Fruit fly (Drosophila melanogaster) whole organism, prepupa: ENCODE results near the gene EMC4.

Source experiments
- Blimp-1 ChIP-seq: fragments of 200-800 bp; sonication (Bioruptor generic); optimal IDR thresholded peaks from 3 replicates; lab custom pipeline; 2017; ENCODE audit warnings: missing biosample characterization, missing genetic modification characterization, mild to moderate bottlenecking, moderate library complexity, missing genetic modification reagents
- CG10631 ChIP-seq: fragments of 200-800 bp; sonication (Bioruptor generic); optimal IDR thresholded peaks from 2 replicates; lab custom pipeline; 2016; ENCODE audit warnings: missing biosample characterization, missing genetic modification characterization
- CG10669 ChIP-seq: fragments of 200-800 bp; sonication (Bioruptor generic); optimal IDR thresholded peaks from 3 replicates; lab custom pipeline; 2018; ENCODE audit warnings: missing biosample characterization, mild to moderate bottlenecking, missing genetic modification characterization, moderate library complexity
- CG11294 ChIP-seq: fragments of 200-800 bp; sonication (Bioruptor generic); IDR thresholded peaks from 2 replicates; pipeline ENCODE4 v1.3.6; 2022; ENCODE audit warnings: missing biosample characterization, missing genetic modification characterization
- CG11762 ChIP-seq: fragments of 200-800 bp; sonication (Bioruptor generic); optimal IDR thresholded peaks from 3 replicates; lab custom pipeline; 2016; ENCODE audit warnings: missing biosample characterization, missing genetic modification characterization; ENCODE audit not compliant: insufficient read depth
- CG15336 ChIP-seq: fragments of 200-800 bp; sonication (Bioruptor generic); IDR thresholded peaks from 2 replicates; pipeline ENCODE4 v1.3.6; 2022; ENCODE audit warnings: missing biosample characterization, missing genetic modification characterization
- CG3032 ChIP-seq: fragments of 200-800 bp; optimal IDR thresholded peaks from 2 replicates; lab custom pipeline; 2019; ENCODE audit warnings: missing biosample characterization, mild to moderate bottlenecking, missing genetic modification characterization, moderate library complexity
- CG31627 ChIP-seq: fragments of 200-800 bp; sonication (Bioruptor generic); optimal IDR thresholded peaks from 3 replicates; lab custom pipeline; 2016; ENCODE audit warnings: missing biosample characterization, missing genetic modification characterization
- CG3919 ChIP-seq: fragments of 200-800 bp; sonication (Bioruptor generic); optimal IDR thresholded peaks from 3 replicates; lab custom pipeline; 2016; ENCODE audit warnings: missing biosample characterization, missing genetic modification characterization
- CG6163 ChIP-seq: fragments of 200-800 bp; sonication (Bioruptor generic); IDR thresholded peaks from 3 replicates; pipeline ENCODE4 v1.3.6; 2022; ENCODE audit warnings: missing biosample characterization, missing genetic modification characterization
- CG6276 ChIP-seq: fragments of 200-800 bp; sonication (Bioruptor generic); optimal IDR thresholded peaks from 2 replicates; lab custom pipeline; 2017; ENCODE audit warnings: missing biosample characterization, mild to moderate bottlenecking, missing genetic modification characterization
- CG6808 ChIP-seq: fragments of 200-800 bp; sonication (Bioruptor generic); optimal IDR thresholded peaks from 3 replicates; lab custom pipeline; 2017; ENCODE audit warnings: missing biosample characterization, missing genetic modification characterization, mild to moderate bottlenecking, moderate library complexity, missing genetic modification reagents
- CG6854 ChIP-seq: fragments of 200-800 bp; sonication (Bioruptor generic); optimal IDR thresholded peaks from 2 replicates; lab custom pipeline; 2017; ENCODE audit warnings: missing biosample characterization, mild to moderate bottlenecking, missing genetic modification characterization
- CG9139 ChIP-seq: fragments of 200-800 bp; sonication (Bioruptor generic); optimal IDR thresholded peaks from 3 replicates; lab custom pipeline; 2017; ENCODE audit warnings: missing biosample characterization, mild to moderate bottlenecking, missing genetic modification characterization
- Eip78C ChIP-seq: fragments of 200-800 bp; sonication (Bioruptor generic); peaks from one replicate; lab custom pipeline; 2016; ENCODE audit warnings: missing biosample characterization, missing genetic modification characterization
- Ets21C ChIP-seq: fragments of 200-800 bp; sonication (Bioruptor generic); optimal IDR thresholded peaks from 3 replicates; lab custom pipeline; 2016; ENCODE audit warnings: missing biosample characterization, missing genetic modification characterization
- Ets96B ChIP-seq: fragments of 200-800 bp; optimal IDR thresholded peaks from 2 replicates; lab custom pipeline; 2019; ENCODE audit warnings: missing biosample characterization, mild to moderate bottlenecking, missing genetic modification characterization, moderate library complexity
- Gug ChIP-seq: fragments of 200-800 bp; sonication (Bioruptor generic); IDR thresholded peaks from 2 replicates; pipeline ENCODE4 v1.3.6; 2022; ENCODE audit warnings: missing biosample characterization, missing genetic modification characterization
- Hr39 ChIP-seq: fragments of 200-800 bp; sonication (Bioruptor generic); optimal IDR thresholded peaks from 2 replicates; lab custom pipeline; 2016; ENCODE audit warnings: missing biosample characterization, missing genetic modification characterization
- Hr4 ChIP-seq: fragments of 200-800 bp; sonication (Bioruptor generic); optimal IDR thresholded peaks from 3 replicates; lab custom pipeline; 2016; ENCODE audit warnings: missing biosample characterization, missing genetic modification characterization
- Met ChIP-seq: fragments of 200-800 bp; sonication (Bioruptor generic); optimal IDR thresholded peaks from 3 replicates; lab custom pipeline; 2016; ENCODE audit warnings: missing biosample characterization, missing genetic modification characterization
- OdsH ChIP-seq: fragments of 200-800 bp; sonication (Bioruptor generic); optimal IDR thresholded peaks from 3 replicates; lab custom pipeline; 2016; ENCODE audit warnings: missing biosample characterization, missing genetic modification characterization
- Smox ChIP-seq: fragments of 200-800 bp; sonication (Bioruptor generic); optimal IDR thresholded peaks from 3 replicates; lab custom pipeline; 2016; ENCODE audit warnings: missing biosample characterization, missing genetic modification characterization
- Sox102F ChIP-seq: fragments of 200-800 bp; sonication (Bioruptor generic); optimal IDR thresholded peaks from 2 replicates; lab custom pipeline; 2016; ENCODE audit warnings: missing biosample characterization, mild to moderate bottlenecking, missing genetic modification characterization
- Sox14 ChIP-seq: fragments of 200-800 bp; sonication (Bioruptor generic); optimal IDR thresholded peaks from 3 replicates; lab custom pipeline; 2016; ENCODE audit warnings: missing biosample characterization, missing genetic modification characterization
- Sox15 ChIP-seq: fragments of 200-800 bp; sonication (Bioruptor generic); optimal IDR thresholded peaks from 3 replicates; lab custom pipeline; 2016; ENCODE audit warnings: missing biosample characterization, missing genetic modification characterization
- achi ChIP-seq: fragments of 200-800 bp; sonication (Bioruptor generic); optimal IDR thresholded peaks from 3 replicates; lab custom pipeline; 2016; ENCODE audit warnings: missing biosample characterization, missing genetic modification characterization
- acj6 ChIP-seq: fragments of 200-800 bp; sonication (Bioruptor generic); optimal IDR thresholded peaks from 3 replicates; lab custom pipeline; 2016; ENCODE audit warnings: missing biosample characterization, missing genetic modification characterization
- cyc ChIP-seq: fragments of 200-800 bp; sonication (Bioruptor generic); optimal IDR thresholded peaks from 3 replicates; lab custom pipeline; 2016; ENCODE audit warnings: missing biosample characterization, missing genetic modification characterization
- dac ChIP-seq: fragments of 200-800 bp; sonication (Bioruptor generic); optimal IDR thresholded peaks from 2 replicates; lab custom pipeline; 2017; ENCODE audit warnings: missing biosample characterization, mild to moderate bottlenecking, missing genetic modification characterization
- eg ChIP-seq: fragments of 200-800 bp; sonication (Bioruptor generic); IDR thresholded peaks from 3 replicates; pipeline ENCODE4 v1.3.6; 2022; ENCODE audit warnings: missing biosample characterization, missing genetic modification characterization
- lz ChIP-seq: fragments of 200-800 bp; sonication (Bioruptor generic); optimal IDR thresholded peaks from 3 replicates; lab custom pipeline; 2016; ENCODE audit warnings: missing biosample characterization, missing genetic modification characterization
- net ChIP-seq: fragments of 200-800 bp; sonication (Bioruptor generic); optimal IDR thresholded peaks from 3 replicates; lab custom pipeline; 2016; ENCODE audit warnings: missing biosample characterization, missing genetic modification characterization
- pdm3 ChIP-seq: fragments of 200-800 bp; sonication (Bioruptor generic); optimal IDR thresholded peaks from 3 replicates; lab custom pipeline; 2016; ENCODE audit warnings: missing biosample characterization, missing genetic modification characterization
- spab ChIP-seq: fragments of 200-800 bp; sonication (Bioruptor generic); optimal IDR thresholded peaks from 2 replicates; lab custom pipeline; 2017; ENCODE audit warnings: missing biosample characterization, mild to moderate bottlenecking, missing genetic modification characterization, missing genetic modification reagents
- ss ChIP-seq, 2 experiments: fragments of 200-800 bp; sonication (Bioruptor generic); optimal IDR thresholded peaks; 2 replicates in 1 of 2; 3 replicates in 1 of 2; lab custom pipeline; 2017 to 2018; ENCODE audit warnings: mild to moderate bottlenecking in 2 of 2, missing biosample characterization in 2 of 2, missing genetic modification characterization in 2 of 2, moderate library complexity in 1 of 2
- svp ChIP-seq: fragments of 200-800 bp; sonication (Bioruptor generic); peaks from one replicate; lab custom pipeline; 2016; ENCODE audit warnings: missing biosample characterization, missing genetic modification characterization
- vri ChIP-seq: fragments of 200-800 bp; sonication (Bioruptor generic); optimal IDR thresholded peaks from 3 replicates; lab custom pipeline; 2016; ENCODE audit warnings: missing biosample characterization, mild to moderate bottlenecking, missing genetic modification characterization

The EMC4 gene

DNA sequence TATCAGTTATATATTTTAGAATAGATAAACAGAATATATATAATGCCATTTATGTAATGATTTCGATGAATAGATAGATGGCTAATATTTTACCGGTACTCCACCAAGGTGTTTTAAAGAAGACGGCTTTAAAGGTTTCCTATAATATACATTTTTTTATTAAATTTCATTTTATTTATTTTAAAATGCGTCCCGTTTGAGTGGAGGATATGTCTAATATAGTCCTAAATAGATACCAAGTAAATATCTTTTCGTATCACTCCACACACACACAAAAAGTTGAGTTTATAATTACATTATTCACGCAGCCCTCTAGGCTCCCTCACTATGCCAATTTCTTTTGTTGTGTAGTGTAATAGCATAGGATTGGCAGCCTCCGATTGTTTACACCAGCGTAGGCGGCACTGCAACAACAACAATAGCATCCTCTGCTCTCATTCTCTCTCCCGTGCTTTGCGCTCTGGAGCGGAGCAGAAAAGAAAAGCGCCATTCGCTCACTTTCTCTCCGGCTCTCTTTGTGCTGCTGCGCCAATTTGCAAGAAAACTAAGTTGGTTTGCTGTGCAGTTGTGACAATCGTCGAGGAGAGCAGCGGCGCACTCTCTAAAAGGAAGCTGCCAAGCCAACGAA lies 42.0 kb upstream of the EMC4 start, which contains the start of gene CG12768 (continued):
- TF ChIP-seq net (GFP tag; lab: Kevin White, UChicago) (no peak), Sox14 (GFP tag; lab: Kevin White, UChicago) (peak; percentile 4), ss (GFP tag; optimal IDR thresholded peaks at IDR 0.05; lab: Kevin White, UChicago) (peak; percentile 37 to 55), Hr4 (no peak), Hr39 (GFP tag; lab: Kevin White, UChicago) (peak; percentile 27), CG15336 (GFP tag; lab: Robert Waterston, UW) (no peak), Sox15 (GFP tag; lab: Kevin White, UChicago) (peak; percentile 3), pdm3 (GFP tag; lab: Kevin White, UChicago) (peak; percentile 30), achi (GFP tag; lab: Kevin White, UChicago) (peak; percentile 37), CG3919 (GFP tag; lab: Kevin White, UChicago) (peak; percentile 17), CG10669 (GFP tag; lab: Kevin White, UChicago) (peak; percentile 49), cyc (no peak), Smox (no peak), dac (GFP tag; lab: Kevin White, UChicago) (no peak), acj6 (GFP tag; lab: Kevin White, UChicago) (peak; percentile 4), svp (peak; percentile 70), CG11762 (GFP tag; lab: Kevin White, UChicago) (no peak), CG9139 (GFP tag; lab: Kevin White, UChicago) (no peak), OdsH (peak; percentile 29), Gug (no peak), Met (peak; percentile 7), CG11294 (GFP tag; lab: Robert Waterston, UW) (no peak), CG10631 (GFP tag; lab: Kevin White, UChicago) (peak; percentile 61), eg (0 out of 3 replicates have a peak, but pooled peaks have one; percentile 34)

DNA sequence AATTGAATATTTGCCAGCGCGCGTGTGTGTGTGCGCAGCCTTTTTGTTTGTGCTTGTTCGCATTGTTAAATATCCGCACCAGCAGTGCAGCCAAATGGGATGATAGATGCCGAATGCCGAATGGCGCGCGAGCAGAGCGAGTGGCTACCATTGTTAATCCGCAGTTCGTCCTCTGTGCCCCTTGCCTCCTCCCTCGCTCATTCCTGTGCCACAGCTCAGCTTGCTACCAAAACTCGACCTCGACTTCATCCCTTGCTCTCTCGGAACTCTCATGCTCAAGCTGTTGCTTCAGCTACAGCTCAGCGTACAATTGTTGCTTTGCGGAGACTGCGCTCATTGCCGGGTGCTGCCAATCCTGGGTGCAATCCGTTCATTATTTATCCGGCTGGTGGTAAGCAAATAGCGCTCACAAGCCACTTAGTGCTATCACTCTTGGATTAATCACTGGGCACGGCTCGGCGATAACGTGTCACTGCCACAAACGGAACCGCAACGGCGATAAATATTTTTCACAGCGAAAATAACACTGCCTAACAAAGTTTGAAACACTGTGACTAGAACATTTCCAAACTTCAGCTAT lies 41.4 kb upstream of the EMC4 start:
- 0 out of 3 replicates have a peak, but pooled peaks have one; percentile 9 for TF ChIP-seq CG6163 (GFP tag; lab: Robert Waterston, UW)
- peak; percentile 70 for TF ChIP-seq svp
- no peak for TF ChIP-seq CG3032 (tag; lab: Kevin White, UChicago)
- TF ChIP-seq CG11294 (GFP tag; lab: Robert Waterston, UW): no peak
- TF ChIP-seq CG11762 (GFP tag; lab: Kevin White, UChicago): no peak
- no peak for TF ChIP-seq Ets21C (GFP tag; lab: Kevin White, UChicago)
- TF ChIP-seq Blimp-1 (GFP tag; lab: Kevin White, UChicago): no peak
- no peak for TF ChIP-seq OdsH
- no peak for TF ChIP-seq Sox15 (GFP tag; lab: Kevin White, UChicago)
- TF ChIP-seq Eip78C (GFP tag; lab: Kevin White, UChicago): peak; percentile 69
- TF ChIP-seq, all 60 proteins: peak for 3

DNA sequence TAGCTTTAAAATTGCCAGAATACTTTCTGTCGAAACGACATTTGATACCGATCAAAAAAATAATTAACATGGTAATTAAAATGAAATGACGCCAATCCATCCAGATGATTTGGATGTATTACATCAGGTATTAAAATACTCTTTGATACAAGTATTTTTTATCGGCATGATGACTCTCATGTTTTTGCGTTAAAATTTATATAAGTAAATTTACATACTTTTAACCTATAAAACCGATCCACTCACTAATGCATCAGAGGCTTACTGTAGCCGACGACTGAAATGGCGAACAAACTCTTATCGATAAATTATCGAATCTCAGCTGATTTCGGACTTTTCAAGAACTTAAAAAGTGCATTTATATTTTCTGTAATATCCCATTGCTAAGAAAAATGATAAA lies 33.6 kb upstream of the EMC4 start, which contains the start of gene BoYb:
BoYb (plus strand) TSS at position 301 of the 400 bp plus-strand sequence.
- TF ChIP-seq CG6808 (GFP tag; lab: Kevin White, UChicago): no peak
- TF ChIP-seq Sox102F (GFP tag; lab: Kevin White, UChicago): no peak
- no peak for TF ChIP-seq Eip78C (GFP tag; lab: Kevin White, UChicago)
- TF ChIP-seq lz: no peak
- TF ChIP-seq Blimp-1 (GFP tag; lab: Kevin White, UChicago): no peak
- TF ChIP-seq CG6276 (GFP tag; lab: Kevin White, UChicago): no peak
- no peak for TF ChIP-seq achi (GFP tag; lab: Kevin White, UChicago)

DNA sequence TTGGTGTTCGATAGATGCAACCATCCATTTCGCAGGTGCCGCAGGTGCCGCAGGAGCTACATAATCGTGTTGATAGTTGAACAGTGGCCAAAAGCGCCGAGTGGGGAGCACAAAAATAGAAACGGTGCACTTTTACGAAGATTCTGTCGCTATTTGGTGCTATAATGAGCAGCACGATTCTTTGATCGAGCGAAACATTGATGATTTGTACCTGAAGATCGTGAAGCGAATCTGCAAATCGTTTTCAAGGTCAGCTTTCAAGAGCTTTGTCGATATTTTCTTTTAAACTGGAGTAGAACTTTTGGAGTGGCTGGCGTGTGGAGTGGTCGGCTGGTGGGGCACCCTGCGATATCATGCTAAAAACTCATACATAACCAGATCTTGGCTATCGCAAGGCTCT lies 30.4 kb upstream of the EMC4 start, which contains the start of gene CG11131:
CG11131 (plus strand) TSS at position 301 of the 400 bp plus-strand sequence.
- TF ChIP-seq spab (GFP tag; lab: Kevin White, UChicago) (no peak), CG15336 (GFP tag; lab: Robert Waterston, UW) (no peak), Ets96B (no peak), CG6808 (GFP tag; lab: Kevin White, UChicago) (no peak), CG31627 (GFP tag; lab: Kevin White, UChicago) (no peak), vri (no peak), ss (GFP tag; optimal IDR thresholded peaks at IDR 0.05; lab: Kevin White, UChicago) (no peak), cyc (no peak), CG6163 (GFP tag; lab: Robert Waterston, UW) (no peak), CG6854 (no peak)
- TF ChIP-seq, all 60 proteins: peak for 0
